Worm (Caenorhabditis elegans) whole organism, late embryonic: ENCODE results near the gene cht-5.

Experiments used
- F13H6.1 ChIP-seq: sonication (generic microtip); optimal IDR thresholded peaks from 2 replicates; lab custom pipeline; 2016; ENCODE audit warnings: missing genetic modification characterization, missing compliant biosample characterization
- K02D7.2 ChIP-seq: sonication (generic microtip); optimal IDR thresholded peaks from 2 replicates; lab custom pipeline; 2017; ENCODE audit warnings: mild to moderate bottlenecking, missing genetic modification characterization, missing compliant biosample characterization
- ama-1 ChIP-seq: fragments of 150-350 bp; optimal IDR thresholded peaks from 2 replicates; lab custom pipeline; 2014
- ceh-31 ChIP-seq: sonication (generic microtip); optimal IDR thresholded peaks from 2 replicates; lab custom pipeline; 2016; ENCODE audit warnings: missing genetic modification characterization, missing compliant biosample characterization
- ceh-48 ChIP-seq: sonication (generic microtip); optimal IDR thresholded peaks from 2 replicates; lab custom pipeline; 2016; ENCODE audit warnings: missing genetic modification characterization, inconsistent platforms, missing compliant biosample characterization
- hlh-13 ChIP-seq: fragments of 200-800 bp; sonication (Bioruptor generic); optimal IDR thresholded peaks from 2 replicates; lab custom pipeline; 2018; ENCODE audit warnings: mild to moderate bottlenecking, missing genetic modification characterization, missing compliant biosample characterization
- mec-3 ChIP-seq: sonication (generic microtip); optimal IDR thresholded peaks from 2 replicates; lab custom pipeline; 2016; ENCODE audit warnings: borderline replicate concordance, missing genetic modification characterization, missing compliant biosample characterization
- nhr-232 ChIP-seq: sonication (generic microtip); optimal IDR thresholded peaks from 2 replicates; lab custom pipeline; 2016; ENCODE audit warnings: missing genetic modification characterization, missing compliant biosample characterization
- npax-4 ChIP-seq: sonication (generic microtip); optimal IDR thresholded peaks from 2 replicates; lab custom pipeline; 2016; ENCODE audit warnings: missing genetic modification characterization, missing compliant biosample characterization
- pha-2 ChIP-seq: sonication (generic microtip); optimal IDR thresholded peaks from 2 replicates; lab custom pipeline; 2017; ENCODE audit warnings: mild to moderate bottlenecking, missing genetic modification characterization, missing compliant biosample characterization
- pqm-1 ChIP-seq: sonication (generic microtip); optimal IDR thresholded peaks from 2 replicates; lab custom pipeline; 2016; ENCODE audit warnings: missing genetic modification characterization, missing compliant biosample characterization
- ztf-16 ChIP-seq: sonication (generic microtip); optimal IDR thresholded peaks from 2 replicates; lab custom pipeline; 2017; ENCODE audit warnings: missing genetic modification characterization, missing compliant biosample characterization

DNA sequence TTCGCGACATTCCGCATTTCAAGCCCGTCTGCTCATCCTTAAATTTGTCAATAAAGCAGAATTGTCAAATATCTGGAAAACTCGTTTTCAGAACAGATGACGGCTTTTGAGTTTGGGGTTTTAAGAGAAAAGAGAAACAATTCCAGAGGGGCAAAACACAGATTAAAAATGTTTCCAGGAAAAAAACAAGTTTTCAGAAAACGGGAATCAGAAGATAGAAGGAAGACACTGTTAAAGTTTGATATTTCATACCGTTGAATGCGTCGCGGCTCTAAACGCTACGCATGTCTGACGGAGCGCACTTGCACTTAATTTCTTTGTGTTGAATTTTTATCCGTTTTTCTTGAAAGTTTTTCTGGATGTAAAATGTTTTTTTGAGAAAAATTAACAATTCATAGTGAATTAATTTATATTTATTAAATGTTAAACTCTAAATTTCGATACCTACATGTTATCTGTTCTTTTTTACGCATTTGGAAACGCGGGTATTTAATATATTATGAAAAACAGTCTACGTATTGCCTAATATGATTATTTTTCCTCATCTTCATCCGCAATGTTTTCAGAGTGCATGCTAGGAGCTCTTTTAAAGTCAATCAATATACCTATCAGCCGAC lies 19.8 kb downstream of the cht-5 start, which contains the start of the genes C08B6.18, wdr-20 and C08B6.8:
- TF ChIP-seq nhr-232 (tag; lab: Kevin White, UChicago) (no peak), pha-2 (no peak), npax-4 (tag; lab: Kevin White, UChicago) (no peak), K02D7.2 (no peak), hlh-13 (GFP tag; lab: Kevin White, UChicago) (no peak), ama-1 (lab: Kevin White, UChicago) (no peak), pqm-1 (tag; lab: Kevin White, UChicago) (no peak), ceh-31 (tag; lab: Kevin White, UChicago) (no peak), mec-3 (tag; lab: Kevin White, UChicago) (no peak), ceh-48 (no peak), ztf-16 (tag; lab: Kevin White, UChicago) (no peak), F13H6.1 (tag; lab: Kevin White, UChicago) (no peak)
